Fruit fly (Drosophila melanogaster): ENCODE results near the gene CG32240.

The CG32240 gene

dm6 chr3L:4378895-4379294, 2.5 kb downstream of the CG32240 start (continued):
- TF ChIP-seq croc (GFP tag; conservative IDR thresholded peaks at IDR 0.05) (peak; percentile 18; the same call in 1 of the 3 replicates), Tbp (GFP tag; optimal IDR thresholded peaks at IDR 0.05) (no peak), Nf-YC (tag; optimal IDR thresholded peaks at IDR 0.05) (peak; percentile 32), Rfx (GFP tag; IDR thresholded peaks at IDR 0.05) (peak; percentile 65), CG11247 (GFP tag; IDR thresholded peaks at IDR 0.05) (0 out of 2 replicates have a peak, but pooled peaks have one; percentile 18), CG14441 (GFP tag; IDR thresholded peaks at IDR 0.05) (peak; percentile 62), ab (GFP tag; optimal IDR thresholded peaks at IDR 0.05) (no peak), Hr51 (GFP tag; optimal IDR thresholded peaks at IDR 0.05) (peak; percentile 27 to 70), sug (tag; optimal IDR thresholded peaks at IDR 0.05) (peak; percentile 56), pan (optimal IDR thresholded peaks at IDR 0.05) (no peak), pan (GFP tag; optimal IDR thresholded peaks at IDR 0.05 in 1 of 2, IDR thresholded peaks at IDR 0.05 in 1 of 2) (peak in 1 of 2 experiments; percentile 62), lilli (GFP tag; optimal IDR thresholded peaks at IDR 0.05) (peak; percentile 74), odd (GFP tag; optimal IDR thresholded peaks at IDR 0.05) (peak; percentile 38), CG3847 (GFP tag; IDR thresholded peaks at IDR 0.05) (peak; percentile 55), CG10654 (GFP tag; optimal IDR thresholded peaks at IDR 0.05) (peak; percentile 11), prd (optimal IDR thresholded peaks at IDR 0.05) (no peak), prd (GFP tag; IDR thresholded peaks at IDR 0.05) (peak; percentile 62), CG12769 (tag; optimal IDR thresholded peaks at IDR 0.05) (peak; percentile 31), CG17359 (tag; optimal IDR thresholded peaks at IDR 0.05) (peak; percentile 55), CG11695 (GFP tag; IDR thresholded peaks at IDR 0.05) (peak; percentile 63; the same call in 2 of the 3 replicates), B-H1 (GFP tag; IDR thresholded peaks at IDR 0.05) (no peak), CG32532 (GFP tag; IDR thresholded peaks at IDR 0.05) (peak; percentile 59; the same call in 1 of the 2 replicates), caup (GFP tag; optimal IDR thresholded peaks at IDR 0.05; ENCODE audit: severe bottlenecking) (peak; percentile 69), Sin3A (optimal IDR thresholded peaks at IDR 0.05) (no peak), CG7786 (GFP tag; optimal IDR thresholded peaks at IDR 0.05) (peak; percentile 16), CG11504 (tag; optimal IDR thresholded peaks at IDR 0.05) (peak; percentile 75), CG4820 (GFP tag; optimal IDR thresholded peaks at IDR 0.05) (peak; percentile 19), CG9817 (tag; optimal IDR thresholded peaks at IDR 0.05) (peak; percentile 22), E2f1 (GFP tag; IDR thresholded peaks at IDR 0.05) (peak; percentile 62), Elba2 (GFP tag; optimal IDR thresholded peaks at IDR 0.05) (no peak), CG9215 (GFP tag; IDR thresholded peaks at IDR 0.05) (peak; percentile 62), CG9609 (GFP tag; optimal IDR thresholded peaks at IDR 0.05) (peak; percentile 19), unpg (GFP tag; optimal IDR thresholded peaks at IDR 0.05) (peak; percentile 14), CG6854 (GFP tag; optimal IDR thresholded peaks at IDR 0.05) (peak; percentile 42), p53 (GFP tag; optimal IDR thresholded peaks at IDR 0.05) (no peak), CoRest (tag; optimal IDR thresholded peaks at IDR 0.05) (peak; percentile 69), CG14014 (GFP tag; IDR thresholded peaks at IDR 0.05) (peak; percentile 67), CG31441 (GFP tag; IDR thresholded peaks at IDR 0.05) (peak; percentile 57), CG6254 (GFP tag; optimal IDR thresholded peaks at IDR 0.05) (peak; percentile 31), CG7556 (GFP tag; optimal IDR thresholded peaks at IDR 0.05) (peak; percentile 53), CG11093 (GFP tag; IDR thresholded peaks at IDR 0.05) (0 out of 3 replicates have a peak, but pooled peaks have one; percentile 35), vfl (GFP tag; optimal IDR thresholded peaks at IDR 0.05) (no peak), cg (GFP tag; optimal IDR thresholded peaks at IDR 0.05) (no peak), CG12155 (GFP tag; optimal IDR thresholded peaks at IDR 0.05) (peak; percentile 35), CG33213 (GFP tag; optimal IDR thresholded peaks at IDR 0.05) (peak; percentile 12), CG2712 (tag; optimal IDR thresholded peaks at IDR 0.05) (peak; percentile 48), CG2889 (GFP tag; IDR thresholded peaks at IDR 0.05) (no peak), CG10462 (GFP tag; optimal IDR thresholded peaks at IDR 0.05) (peak; percentile 2), CG2199 (GFP tag; IDR thresholded peaks at IDR 0.05) (no peak), gce (GFP tag; IDR thresholded peaks at IDR 0.05) (peak; percentile 40; the same call in 1 of the 3 replicates), CG32772 (GFP tag; IDR thresholded peaks at IDR 0.05) (peak; percentile 28; the same call in 1 of the 2 replicates), cwo (GFP tag; optimal IDR thresholded peaks at IDR 0.05) (peak; percentile 50)

Measured in whole organism, embryonic.